Worm (Caenorhabditis elegans) whole organism, early embryonic: ENCODE measurements around the gene C25F9.16.

Experiments used
- B0310.2 ChIP-seq: sonication (generic microtip); optimal IDR thresholded peaks from 2 replicates; lab custom pipeline; 2016; ENCODE audit warnings: mild to moderate bottlenecking, missing genetic modification characterization, missing compliant biosample characterization
- F13C5.2 ChIP-seq: sonication (generic microtip); optimal IDR thresholded peaks from 2 replicates; lab custom pipeline; 2017; ENCODE audit warnings: mild to moderate bottlenecking, missing genetic modification characterization, inconsistent platforms, missing compliant biosample characterization
- aly-1 ChIP-seq: sonication (generic microtip); optimal IDR thresholded peaks from 2 replicates; lab custom pipeline; 2016; ENCODE audit warnings: missing genetic modification characterization, missing compliant biosample characterization
- ama-1 ChIP-seq: fragments of 150-350 bp; optimal IDR thresholded peaks from 2 replicates; lab custom pipeline; 2014
- ceh-13 ChIP-seq: fragments of 200-800 bp; sonication (Bioruptor generic); optimal IDR thresholded peaks from 2 replicates; lab custom pipeline; 2018; ENCODE audit warnings: mild to moderate bottlenecking, missing genetic modification characterization, missing compliant biosample characterization
- sea-1 ChIP-seq: fragments of 200-800 bp; sonication (Bioruptor generic); conservative IDR thresholded peaks from 2 replicates; pipeline ENCODE4 v1.3.6; 2022; ENCODE audit warnings: missing genetic modification characterization, missing compliant biosample characterization
- tbx-37 ChIP-seq: fragments of 200-800 bp; sonication (Bioruptor generic); conservative IDR thresholded peaks from 2 replicates; pipeline ENCODE4 v1.3.6; 2022; ENCODE audit warnings: missing genetic modification reagents, missing genetic modification characterization, missing compliant biosample characterization
- tra-4 ChIP-seq: sonication (generic microtip); optimal IDR thresholded peaks from 2 replicates; lab custom pipeline; 2017; ENCODE audit warnings: missing genetic modification characterization, missing compliant biosample characterization

DNA sequence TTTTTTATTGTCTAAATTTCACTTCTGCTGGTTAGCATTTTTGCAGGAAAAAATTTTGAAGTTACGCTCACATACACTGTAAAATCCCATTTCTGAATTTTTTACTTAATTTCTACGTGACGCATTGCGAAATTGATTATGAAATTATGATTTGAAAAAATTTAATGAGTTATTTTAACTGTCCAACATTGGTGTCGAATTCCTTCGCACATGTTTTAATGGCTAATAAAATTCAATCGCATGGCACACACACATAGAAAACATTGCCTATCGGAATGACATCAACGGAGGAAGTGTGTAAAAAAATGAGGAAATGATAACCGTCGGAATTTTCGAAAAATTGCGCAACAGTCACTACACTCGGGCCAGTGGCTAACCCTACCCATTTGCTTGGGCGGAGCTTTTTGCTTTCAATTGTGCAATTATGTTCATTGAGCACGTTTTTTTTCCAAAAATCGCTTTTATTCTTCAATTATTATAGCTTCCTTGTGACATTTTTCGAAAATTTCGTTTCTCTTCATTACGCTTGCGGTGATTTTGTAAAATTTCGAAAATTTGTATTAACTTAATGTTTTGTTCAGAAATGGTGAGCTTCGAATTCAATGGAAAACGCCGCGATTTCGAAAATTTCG is at the start of gene C25F9.16:
- TF ChIP-seq ama-1 (lab: Kevin White, UChicago) = no peak
- no peak for TF ChIP-seq ceh-13
- TF ChIP-seq tra-4 (tag; lab: Kevin White, UChicago) = no peak
- no peak for TF ChIP-seq aly-1 (tag; lab: Kevin White, UChicago)
- TF ChIP-seq B0310.2 (tag; lab: Kevin White, UChicago) = no peak
- no peak for TF ChIP-seq F13C5.2 (tag; lab: Kevin White, UChicago)
- no peak for TF ChIP-seq sea-1 (GFP tag; lab: Robert Waterston, UW)
- TF ChIP-seq tbx-37 (GFP tag; lab: Robert Waterston, UW) = no peak
